Worm (Caenorhabditis elegans): ENCODE data around the gene chmp-7.

The chmp-7 gene

DNA sequence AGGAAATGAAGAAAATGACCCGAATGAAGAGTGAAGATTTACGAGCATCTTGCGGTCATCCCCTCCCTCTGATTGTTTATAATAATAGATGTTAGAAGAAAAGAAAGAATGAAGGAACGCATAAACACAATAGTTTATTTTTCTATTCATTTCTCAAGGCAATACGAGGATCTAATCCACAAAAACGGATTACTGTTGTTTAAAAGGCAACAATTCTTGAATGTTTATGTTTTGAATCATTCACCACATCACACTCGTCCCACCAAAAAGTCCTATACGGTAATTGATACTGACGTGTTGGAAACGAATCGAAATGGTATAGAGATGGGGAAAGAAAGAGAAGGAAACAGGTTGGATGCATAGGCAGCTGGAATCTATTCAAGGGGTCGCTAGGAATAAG lies 33.1 kb upstream of the chmp-7 start:
- TF ChIP-seq unc-62 (GFP tag; optimal IDR thresholded peaks at IDR 0.05 in 1 of 2) = peak in 1 of 2 experiments; percentile 96
- no peak for TF ChIP-seq unc-62 (tag; optimal IDR thresholded peaks at IDR 0.05)
- TF ChIP-seq dve-1 (tag; optimal IDR thresholded peaks at IDR 0.05; ENCODE audit: insufficient read depth) = no peak

DNA sequence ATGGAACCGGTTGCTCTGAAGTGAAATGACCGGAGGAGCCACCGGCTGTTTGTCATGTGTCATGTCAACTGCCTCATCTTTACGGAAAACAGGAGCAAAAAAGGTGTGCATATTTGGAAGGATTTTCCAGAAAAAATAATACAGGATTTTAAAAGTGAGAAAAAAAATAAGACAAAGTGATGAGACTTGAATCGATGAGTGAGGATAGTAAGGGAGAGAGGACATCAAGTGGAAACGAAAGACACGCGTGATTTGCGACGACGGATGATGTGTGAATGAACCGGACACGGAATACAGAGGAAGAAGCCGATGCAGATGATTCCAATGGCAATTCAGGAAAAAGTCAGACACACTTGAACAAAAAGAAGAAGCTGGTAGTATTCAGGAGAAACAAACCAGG lies 30.5 kb upstream of the chmp-7 start:
- TF ChIP-seq nhr-42 (GFP tag; IDR thresholded peaks at IDR 0.05) (no peak), unc-62 (GFP tag; optimal IDR thresholded peaks at IDR 0.05 in 1 of 2) (peak in 1 of 2 experiments; percentile 40), unc-62 (tag; optimal IDR thresholded peaks at IDR 0.05) (no peak), aha-1 (tag) (peak; percentile 93)

ce11 chrII:9026348-9026747 lies 28.4 kb upstream of the chmp-7 start:
- TF ChIP-seq lin-1 (GFP tag; IDR thresholded peaks at IDR 0.05) (no peak), unc-62 (GFP tag; optimal IDR thresholded peaks at IDR 0.05 in 1 of 2) (peak in 1 of 2 experiments; percentile 23), unc-62 (tag; optimal IDR thresholded peaks at IDR 0.05) (no peak), nhr-48 (tag; optimal IDR thresholded peaks at IDR 0.05) (no peak), vab-7 (GFP tag; IDR thresholded peaks at IDR 0.05) (no peak), daf-19 (GFP tag; conservative IDR thresholded peaks at IDR 0.05) (no peak)

DNA sequence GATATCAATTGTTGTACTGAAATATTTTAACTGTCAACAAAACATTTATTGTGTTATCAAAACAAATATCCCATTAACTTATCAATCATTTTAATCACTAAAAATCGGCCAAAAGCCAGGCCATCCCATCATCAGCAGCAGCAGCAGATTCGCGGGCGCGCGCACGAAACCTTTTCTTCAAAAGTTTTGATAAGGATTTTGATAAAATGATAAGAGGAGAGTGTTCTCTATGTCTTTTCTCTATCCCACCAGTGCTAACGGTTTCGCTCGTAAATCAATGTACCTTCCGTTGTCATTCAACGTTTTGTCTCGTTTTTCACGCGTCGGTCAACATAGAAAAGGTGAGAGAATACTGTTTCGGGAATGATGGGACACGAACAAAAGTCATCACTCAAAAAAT lies 26.7 kb upstream of the chmp-7 start:
- TF ChIP-seq nhr-28 (tag; optimal IDR thresholded peaks at IDR 0.05) = peak; percentile 26
- TF ChIP-seq mxl-3 (GFP tag; optimal IDR thresholded peaks at IDR 0.05) = peak; percentile 37
- peak; percentile 36 for TF ChIP-seq hlh-30 (tag; optimal IDR thresholded peaks at IDR 0.05; ENCODE audit: insufficient read depth)
- TF ChIP-seq F49E8.2 (tag; optimal IDR thresholded peaks at IDR 0.05; ENCODE audit: borderline replicate concordance) = no peak
- peak; percentile 35 for TF ChIP-seq dve-1 (tag; optimal IDR thresholded peaks at IDR 0.05; ENCODE audit: insufficient read depth)

DNA sequence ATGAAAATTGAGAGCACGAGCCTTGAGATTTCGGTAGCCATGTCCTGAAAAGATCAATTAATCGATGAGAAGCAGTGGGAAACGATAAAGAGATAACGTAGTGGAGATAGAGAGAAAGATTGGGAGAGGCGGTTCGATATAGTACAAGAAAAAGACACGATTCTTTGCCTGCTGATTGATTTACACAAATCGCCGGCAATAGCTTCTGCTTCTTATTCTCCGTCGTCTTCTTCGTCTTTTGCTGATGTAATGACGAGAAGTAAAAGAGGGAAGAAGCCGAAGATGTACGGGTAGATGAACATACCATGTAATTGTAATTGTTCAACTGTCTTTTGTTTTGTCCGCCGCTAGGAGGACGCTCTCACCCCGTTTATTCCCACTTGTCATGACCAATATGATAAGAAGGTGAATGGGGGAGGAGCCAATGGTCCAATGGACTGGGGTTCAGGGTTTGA lies 25.5 kb upstream of the chmp-7 start, which contains the start of gene F37B12.1:
TSS of gene F37B12.1 (minus strand) at position 51 of the 455 bp plus-strand sequence.
- TF ChIP-seq F26F4.8 (GFP tag; conservative IDR thresholded peaks at IDR 0.05) (no peak), mdl-1 (tag; optimal IDR thresholded peaks at IDR 0.05) (peak in 1 of 2 experiments; percentile 15), aha-1 (tag) (peak; percentile 97)

- TF ChIP-seq R02D3.7 (tag; optimal IDR thresholded peaks at IDR 0.05) (no peak), lin-1 (GFP tag; IDR thresholded peaks at IDR 0.05) (no peak), unc-62 (GFP tag; optimal IDR thresholded peaks at IDR 0.05 in 1 of 2) (peak in 1 of 2 experiments; percentile 81), unc-62 (tag; optimal IDR thresholded peaks at IDR 0.05) (no peak), nhr-41 (GFP tag; IDR thresholded peaks at IDR 0.05) (no peak), arid-1 (GFP tag; conservative IDR thresholded peaks at IDR 0.05) (no peak), hlh-30 (tag; optimal IDR thresholded peaks at IDR 0.05; ENCODE audit: insufficient read depth) (peak; percentile 1)
Measured at ce11 chrII:9031891-9032290, 22.9 kb upstream of the chmp-7 start.

DNA sequence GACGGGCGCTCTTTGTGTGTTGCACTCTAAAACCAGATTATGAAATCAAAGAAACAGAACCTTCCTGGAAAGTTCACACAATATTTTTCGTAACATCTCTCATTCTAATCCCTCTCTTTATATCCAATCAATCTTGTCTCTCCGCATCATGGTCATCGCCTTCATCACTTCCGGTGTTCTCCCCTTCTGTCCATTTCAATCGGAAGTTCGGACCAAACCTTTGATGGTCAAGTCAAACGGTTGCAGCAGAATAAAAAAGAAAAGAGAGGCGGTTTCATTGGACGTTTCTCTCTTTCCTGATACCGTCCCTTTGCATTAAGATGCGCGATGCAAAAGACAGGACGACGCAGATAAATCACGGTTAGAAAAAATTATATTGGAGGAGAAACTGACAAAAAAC lies 21.7 kb upstream of the chmp-7 start:
- TF ChIP-seq hlh-11 (tag; optimal IDR thresholded peaks at IDR 0.05) (peak; percentile 31), arid-1 (GFP tag; conservative IDR thresholded peaks at IDR 0.05) (no peak), F49E8.2 (tag; optimal IDR thresholded peaks at IDR 0.05; ENCODE audit: borderline replicate concordance) (no peak), pqm-1 (tag; optimal IDR thresholded peaks at IDR 0.05) (no peak), sdz-12 (GFP tag; optimal IDR thresholded peaks at IDR 0.05) (no peak), daf-19 (GFP tag; conservative IDR thresholded peaks at IDR 0.05) (no peak), lim-7 (GFP tag; IDR thresholded peaks at IDR 0.05) (no peak), nhr-28 (tag; optimal IDR thresholded peaks at IDR 0.05) (peak; percentile 51), lin-15B (tag; optimal IDR thresholded peaks at IDR 0.05) (no peak), duxl-1 (tag; optimal IDR thresholded peaks at IDR 0.05; ENCODE audit: poor library complexity) (no peak), php-3 (GFP tag; IDR thresholded peaks at IDR 0.05) (no peak), nhr-111 (GFP tag; optimal IDR thresholded peaks at IDR 0.05) (no peak), dmd-6 (GFP tag; IDR thresholded peaks at IDR 0.05) (no peak), ceh-32 (tag; optimal IDR thresholded peaks at IDR 0.05; ENCODE audit: poor library complexity) (no peak), nhr-76 (tag; optimal IDR thresholded peaks at IDR 0.05) (no peak), Y48G9A.11 (GFP tag; IDR thresholded peaks at IDR 0.05) (no peak), unc-62 (GFP tag; optimal IDR thresholded peaks at IDR 0.05 in 1 of 2) (no peak), unc-62 (tag; optimal IDR thresholded peaks at IDR 0.05) (no peak), lir-3 (tag; optimal IDR thresholded peaks at IDR 0.05) (no peak), nhr-41 (GFP tag; IDR thresholded peaks at IDR 0.05) (no peak), madf-5 (GFP tag; IDR thresholded peaks at IDR 0.05) (no peak), fkh-10 (GFP tag; optimal IDR thresholded peaks at IDR 0.05) (no peak), aha-1 (tag) (peak; percentile 24), Y105C5A.15 (GFP tag; IDR thresholded peaks at IDR 0.05) (no peak), Y5F2A.4 (GFP tag; optimal IDR thresholded peaks at IDR 0.05) (no peak)

Measured in whole organism, L4 larva.